Worm (Caenorhabditis elegans) whole organism, young adult: ENCODE results near the gene vps-29.

Experiments
- F57A8.1 ChIP-seq: fragments of 200-800 bp; sonication (Bioruptor generic); optimal IDR thresholded peaks from 2 replicates; lab custom pipeline; 2018; ENCODE audit warnings: mild to moderate bottlenecking, missing genetic modification characterization, moderate library complexity, missing compliant biosample characterization
- T07F8.4 ChIP-seq: sonication (generic microtip); optimal IDR thresholded peaks from 2 replicates; lab custom pipeline; 2016; ENCODE audit warnings: mild to moderate bottlenecking, missing genetic modification characterization, moderate library complexity, missing compliant biosample characterization
- attf-6 ChIP-seq: fragments of 200-800 bp; sonication (Bioruptor generic); IDR thresholded peaks from 2 replicates; pipeline ENCODE4 v1.3.6; 2022; ENCODE audit warnings: missing genetic modification reagents, missing genetic modification characterization, missing compliant biosample characterization
- egl-44 ChIP-seq: fragments of 200-800 bp; sonication (Bioruptor generic); IDR thresholded peaks from 2 replicates; pipeline ENCODE4 v1.3.6; 2022; ENCODE audit warnings: missing genetic modification reagents, missing genetic modification characterization, missing compliant biosample characterization
- let-526 ChIP-seq: fragments of 200-800 bp; sonication (Bioruptor generic); IDR thresholded peaks from 2 replicates; pipeline ENCODE4 v1.3.6; 2022; ENCODE audit warnings: missing genetic modification reagents, missing genetic modification characterization, missing compliant biosample characterization
- lin-40 ChIP-seq: sonication (generic microtip); optimal IDR thresholded peaks from 2 replicates; lab custom pipeline; 2016; ENCODE audit warnings: missing genetic modification characterization, mild to moderate bottlenecking, missing compliant biosample characterization, missing genotype, missing genetic modification reagents
- snpc-1.1 ChIP-seq: sonication (generic microtip); optimal IDR thresholded peaks from 2 replicates; lab custom pipeline; 2017; ENCODE audit warnings: missing genetic modification characterization, mild to moderate bottlenecking, missing compliant biosample characterization, antibody characterized with exemption, moderate library complexity, missing genotype, missing genetic modification reagents; ENCODE audit not compliant: insufficient read depth

vps-29 gene

DNA sequence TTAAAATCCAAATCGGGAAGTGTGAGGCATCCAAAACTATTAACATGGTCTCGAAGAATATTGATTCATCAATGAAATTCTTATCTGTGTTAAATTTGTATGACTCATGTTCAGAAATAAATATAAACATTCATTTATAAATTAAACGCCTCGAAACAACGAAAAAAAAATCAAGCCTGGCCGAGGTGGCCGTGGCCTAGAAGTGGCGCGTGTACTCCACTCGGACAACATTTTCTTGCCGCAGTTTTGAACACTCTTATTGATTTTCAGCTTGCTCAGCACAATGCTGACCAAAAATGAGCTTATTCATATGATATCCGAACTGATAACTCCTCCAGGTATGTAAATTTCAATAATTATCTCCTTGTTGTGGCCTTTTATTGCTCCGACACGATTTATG, 48.7 kb downstream of the vps-29 start, which contains the start of gene ekl-6 (continued):
- TF ChIP-seq attf-6 (GFP tag; lab: Robert Waterston, UW), result no peak
- no peak for TF ChIP-seq F57A8.1 (GFP tag; lab: Kevin White, UChicago)
- no peak for TF ChIP-seq T07F8.4 (tag; lab: Kevin White, UChicago)
- no peak for TF ChIP-seq egl-44 (GFP tag; lab: Robert Waterston, UW)
- TF ChIP-seq let-526 (GFP tag; lab: Robert Waterston, UW), result no peak
- no peak for TF ChIP-seq lin-40
- no peak for TF ChIP-seq snpc-1.1 (tag; lab: Kevin White, UChicago)
